Fruit fly (Drosophila melanogaster): ENCODE results near the gene Nmdmc.
A peak's percentile ranks its signal among the peaks of the same experiment; 100 is the strongest.

DNA sequence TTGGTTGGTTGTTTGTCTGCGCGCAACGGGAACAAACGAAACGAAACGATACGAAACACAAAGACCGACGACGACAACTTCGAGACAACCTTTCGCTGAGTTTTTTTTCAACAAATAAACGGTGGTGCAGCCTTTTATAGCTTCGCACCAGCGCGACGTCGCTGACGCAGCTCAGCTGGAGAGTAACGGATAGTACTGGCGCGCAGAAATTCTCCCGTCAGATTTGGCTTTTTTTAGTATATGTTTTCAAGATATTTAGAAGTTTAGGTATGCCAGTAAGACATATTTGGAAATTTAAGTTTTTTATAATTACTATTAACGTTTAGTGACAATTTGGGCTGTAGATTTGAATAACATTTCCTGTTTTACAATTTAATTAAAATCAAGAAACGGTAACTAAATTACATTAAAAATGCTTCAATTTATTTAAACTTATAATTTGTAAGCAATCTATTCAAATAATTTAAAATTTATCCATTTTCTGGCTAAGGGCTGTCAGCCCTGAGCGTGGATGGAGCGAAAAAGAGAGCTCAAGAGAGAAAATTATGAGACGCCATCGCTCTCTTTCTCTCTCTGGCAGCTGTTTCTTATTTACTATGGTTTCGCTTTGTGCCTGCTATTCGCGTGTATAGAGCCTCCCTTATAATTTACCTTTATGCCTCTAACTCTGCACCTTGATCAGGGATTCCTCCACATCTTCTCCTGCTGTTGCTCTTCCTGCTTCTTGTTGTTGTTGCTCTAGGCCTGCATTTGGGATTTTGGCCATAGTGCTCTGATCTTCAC lies 16.5 kb downstream of the Nmdmc start:
- TF ChIP-seq psq (GFP tag; optimal IDR thresholded peaks at IDR 0.05) (peak; percentile 90), pan (optimal IDR thresholded peaks at IDR 0.05) (no peak), sage (GFP tag; optimal IDR thresholded peaks at IDR 0.05) (peak; percentile 29)

All from whole organism, wandering third instar larva.